Fruit fly (Drosophila melanogaster) whole organism, larva: ENCODE results near the gene CG7382.

Experiments
- noc ChIP-seq: fragments of 200-800 bp; sonication (Bioruptor generic); optimal IDR thresholded peaks from 3 replicates; lab custom pipeline; 2019; ENCODE audit warnings: missing biosample characterization, mild to moderate bottlenecking, missing genetic modification characterization, moderate library complexity

Gene CG7382

dm6 chr2L:5493907-5494404 lies 25.7 kb downstream of the CG7382 start:
- TF ChIP-seq noc (tag; lab: Kevin White, UChicago), result no peak

- no peak for TF ChIP-seq noc (tag; lab: Kevin White, UChicago)
Observed at dm6 chr2L:5492924-5493323, 26.8 kb downstream of the CG7382 start.

- TF ChIP-seq noc (tag; lab: Kevin White, UChicago), result no peak
Observed at dm6 chr2L:5491220-5491619, 28.5 kb downstream of the CG7382 start.

- no peak for TF ChIP-seq noc (tag; lab: Kevin White, UChicago)
Observed at dm6 chr2L:5489757-5490359, 29.8 kb downstream of the CG7382 start.

- TF ChIP-seq noc (tag; lab: Kevin White, UChicago), result no peak
Observed at dm6 chr2L:5489084-5489617, 30.5 kb downstream of the CG7382 start.

- TF ChIP-seq noc (tag; lab: Kevin White, UChicago), result no peak
Observed at dm6 chr2L:5483093-5483492, 36.6 kb downstream of the CG7382 start.

- no peak for TF ChIP-seq noc (tag; lab: Kevin White, UChicago)
Observed at dm6 chr2L:5479971-5480370, 39.7 kb downstream of the CG7382 start.

- no peak for TF ChIP-seq noc (tag; lab: Kevin White, UChicago)
Observed at dm6 chr2L:5479128-5479527, 40.6 kb downstream of the CG7382 start.

- no peak for TF ChIP-seq noc (tag; lab: Kevin White, UChicago)
Observed at dm6 chr2L:5478273-5478672, 41.4 kb downstream of the CG7382 start.

dm6 chr2L:5476699-5477098 lies 43.0 kb downstream of the CG7382 start:
- TF ChIP-seq noc (tag; lab: Kevin White, UChicago), result peak; percentile 48

dm6 chr2L:5473880-5474446 lies 45.7 kb downstream of the CG7382 start:
- TF ChIP-seq noc (tag; lab: Kevin White, UChicago), result no peak

- TF ChIP-seq noc (tag; lab: Kevin White, UChicago), result no peak
Observed at dm6 chr2L:5469396-5469795, 50.3 kb downstream of the CG7382 start.
